Worm (Caenorhabditis elegans): ENCODE measurements around the gene ZK353.10.

DNA sequence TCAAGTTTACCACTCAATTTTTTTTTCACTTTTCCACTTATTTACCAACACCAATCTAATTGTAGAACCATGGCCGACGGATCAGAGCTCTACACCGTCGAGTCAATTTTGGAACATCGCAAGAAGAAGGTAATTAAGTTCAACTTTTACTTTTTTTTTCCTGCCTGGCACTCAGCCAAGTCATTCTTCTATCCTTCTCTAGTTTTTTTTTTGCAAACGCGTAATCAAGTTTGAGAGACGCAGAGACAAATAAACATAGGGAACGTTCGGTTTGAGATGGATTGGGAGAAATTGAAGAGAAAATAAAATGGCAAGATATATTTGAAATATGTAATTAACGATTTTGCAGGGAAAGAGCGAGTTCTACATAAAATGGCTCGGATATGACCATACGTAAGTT, 32.0 kb upstream of the ZK353.10 start, which contains the start of gene cec-1:
- no peak for TF ChIP-seq skn-1 (tag; optimal IDR thresholded peaks at IDR 0.05)
- peak in 1 of 6 experiments; percentile 7 for TF ChIP-seq elt-3 (tag; optimal IDR thresholded peaks at IDR 0.05)
- no peak for TF ChIP-seq nhr-11 (tag; optimal IDR thresholded peaks at IDR 0.05)
- TF ChIP-seq unc-86 (tag; optimal IDR thresholded peaks at IDR 0.05) = no peak
- no peak for TF ChIP-seq alr-1 (tag; optimal IDR thresholded peaks at IDR 0.05; ENCODE audit: borderline replicate concordance)
- TF ChIP-seq dsc-1 (tag; optimal IDR thresholded peaks at IDR 0.05) = no peak
- no peak for TF ChIP-seq C04F5.9 (tag; optimal IDR thresholded peaks at IDR 0.05)
- no peak for TF ChIP-seq ces-1 (GFP tag; optimal IDR thresholded peaks at IDR 0.05)

Measured in whole organism, L1 larva.